Fruit fly (Drosophila melanogaster): ENCODE measurements around the gene CG31068.
A peak's percentile ranks its signal among the peaks of the same experiment; 100 is the strongest.

DNA sequence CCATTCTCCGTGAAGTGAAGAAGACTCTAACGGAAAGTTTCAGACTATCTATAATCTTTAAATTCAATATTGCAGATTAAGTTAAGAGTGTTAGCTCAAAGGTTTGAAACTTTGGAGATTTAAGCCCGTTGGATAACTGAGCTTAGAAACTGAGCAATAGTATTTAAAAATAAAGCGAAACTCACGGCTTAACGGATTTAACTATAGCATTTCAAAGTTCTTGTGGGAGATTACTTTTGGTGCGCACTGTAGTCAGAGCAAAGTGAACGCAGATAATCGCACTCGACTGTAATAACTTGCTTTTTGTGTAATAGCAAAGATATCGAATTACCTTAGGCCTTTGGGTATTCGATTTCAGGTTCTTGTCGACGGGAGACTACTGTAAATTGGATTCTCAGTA lies 48.8 kb downstream of the CG31068 start, which contains the start of gene mrt:
- no peak for TF ChIP-seq CG13204 (GFP tag; optimal IDR thresholded peaks at IDR 0.05)
- peak; percentile 19 for TF ChIP-seq Snoo (tag; optimal IDR thresholded peaks at IDR 0.05)
- TF ChIP-seq rn (GFP tag; IDR thresholded peaks at IDR 0.05): no peak
- TF ChIP-seq gl (tag; optimal IDR thresholded peaks at IDR 0.05): no peak
- no peak for TF ChIP-seq EcR (GFP tag; optimal IDR thresholded peaks at IDR 0.05)
- TF ChIP-seq Pif1A (GFP tag; optimal IDR thresholded peaks at IDR 0.05): peak; percentile 71
- peak; percentile 61 for TF ChIP-seq CG14655 (GFP tag; optimal IDR thresholded peaks at IDR 0.05)
- TF ChIP-seq CG8301 (tag; optimal IDR thresholded peaks at IDR 0.05): peak; percentile 50

Data from whole organism, pupa.